Worm (Caenorhabditis elegans) whole organism, late embryonic: ENCODE measurements around the gene F45D11.14.

Experiments
- ama-1 ChIP-seq: fragments of 150-350 bp; optimal IDR thresholded peaks from 2 replicates; lab custom pipeline; 2014
- ceh-14 ChIP-seq: sonication (generic microtip); optimal IDR thresholded peaks from 2 replicates; lab custom pipeline; 2016; ENCODE audit warnings: missing genotype, missing genetic modification characterization, missing compliant biosample characterization
- dmd-4 ChIP-seq: sonication (generic microtip); optimal IDR thresholded peaks from 2 replicates; lab custom pipeline; 2016; ENCODE audit warnings: borderline replicate concordance, missing genetic modification characterization, missing compliant biosample characterization
- fkh-10 ChIP-seq: fragments of 150-350 bp; optimal IDR thresholded peaks from 2 replicates; lab custom pipeline; 2014; ENCODE audit warnings: missing biosample characterization, missing genetic modification reagents, missing genetic modification characterization
- hlh-6 ChIP-seq: sonication (generic microtip); optimal IDR thresholded peaks from 2 replicates; lab custom pipeline; 2016; ENCODE audit warnings: missing genotype, missing genetic modification characterization, missing compliant biosample characterization
- lin-11 ChIP-seq: fragments of 200-800 bp; sonication (Bioruptor generic); optimal IDR thresholded peaks from 2 replicates; lab custom pipeline; 2018; ENCODE audit warnings: mild to moderate bottlenecking, missing genetic modification characterization, missing compliant biosample characterization
- pag-3 ChIP-seq: sonication (generic microtip); optimal IDR thresholded peaks from 2 replicates; lab custom pipeline; 2016; ENCODE audit warnings: missing compliant biosample characterization, missing genetic modification characterization, borderline replicate concordance
- pha-2 ChIP-seq: sonication (generic microtip); optimal IDR thresholded peaks from 2 replicates; lab custom pipeline; 2017; ENCODE audit warnings: mild to moderate bottlenecking, missing genetic modification characterization, missing compliant biosample characterization
- pha-4 ChIP-seq: fragments of 150-350 bp; optimal IDR thresholded peaks from 2 replicates; lab custom pipeline; 2018; ENCODE audit warnings: missing biosample characterization, missing genetic modification reagents, missing genetic modification characterization
- rnt-1 ChIP-seq: sonication (generic microtip); optimal IDR thresholded peaks from 2 replicates; lab custom pipeline; 2016; ENCODE audit warnings: missing genetic modification characterization, missing compliant biosample characterization
- ttx-3 ChIP-seq: sonication (generic microtip); optimal IDR thresholded peaks from 2 replicates; lab custom pipeline; 2016; ENCODE audit warnings: missing genetic modification reagents, missing genetic modification characterization, missing compliant biosample characterization

DNA sequence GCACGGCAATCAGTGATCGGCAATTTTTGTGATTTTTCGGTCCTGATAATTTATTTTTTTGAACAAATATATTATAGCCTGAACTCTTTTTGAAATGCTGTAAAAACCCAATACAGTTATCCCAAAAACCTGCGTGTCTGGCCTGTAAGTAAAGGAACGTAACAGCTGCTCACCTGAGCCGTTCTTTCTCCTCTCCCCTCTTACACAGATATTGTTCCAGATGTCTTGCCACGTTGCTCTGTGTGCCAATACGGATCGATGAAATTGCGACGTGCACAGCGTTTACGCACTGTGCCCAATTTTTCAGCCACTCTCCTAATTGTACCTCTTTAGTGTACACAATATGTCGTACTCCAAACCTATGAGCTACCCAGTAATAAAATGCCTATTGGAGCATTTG is 47.7 kb downstream of the F45D11.14 start, which contains the start of gene sdz-4:
- no peak for TF ChIP-seq hlh-6 (tag; lab: Kevin White, UChicago)
- TF ChIP-seq dmd-4, result no peak
- no peak for TF ChIP-seq pha-2 (tag; lab: Kevin White, UChicago)
- no peak for TF ChIP-seq pag-3 (tag; lab: Kevin White, UChicago)
- no peak for TF ChIP-seq ama-1
- no peak for TF ChIP-seq ttx-3 (tag; lab: Kevin White, UChicago)
- TF ChIP-seq fkh-10 (GFP tag; lab: Kevin White, UChicago), result no peak
- no peak for TF ChIP-seq ceh-14 (tag; lab: Kevin White, UChicago)
- no peak for TF ChIP-seq lin-11
- TF ChIP-seq rnt-1 (tag; lab: Kevin White, UChicago), result no peak
- TF ChIP-seq pha-4 (tag; lab: Kevin White, UChicago), result no peak
